Worm (Caenorhabditis elegans): ENCODE data around the gene acs-4.

The acs-4 gene

ce11 chrIII:7180613-7181012 is 13.0 kb downstream of the acs-4 start, which contains the start of gene ndab-2:
TSS of gene ndab-2 (plus strand) at chrIII:7180752.
- no peak for TF ChIP-seq flt-1 (GFP tag; IDR thresholded peaks at IDR 0.05)
- no peak for TF ChIP-seq klf-2 (GFP tag; conservative IDR thresholded peaks at IDR 0.05)
- no peak for TF ChIP-seq ref-1 (GFP tag; conservative IDR thresholded peaks at IDR 0.05)
- TF ChIP-seq med-1 (GFP tag; optimal IDR thresholded peaks at IDR 0.05; ENCODE audit: insufficient read depth): no peak
- TF ChIP-seq ztf-29 (GFP tag; IDR thresholded peaks at IDR 0.05): no peak
- TF ChIP-seq T22C8.4 (GFP tag; IDR thresholded peaks at IDR 0.05): no peak
- TF ChIP-seq cog-1 (tag; optimal IDR thresholded peaks at IDR 0.05): no peak
- no peak for TF ChIP-seq tab-1 (GFP tag; IDR thresholded peaks at IDR 0.05)
- TF ChIP-seq ztf-23 (GFP tag; IDR thresholded peaks at IDR 0.05): no peak

DNA sequence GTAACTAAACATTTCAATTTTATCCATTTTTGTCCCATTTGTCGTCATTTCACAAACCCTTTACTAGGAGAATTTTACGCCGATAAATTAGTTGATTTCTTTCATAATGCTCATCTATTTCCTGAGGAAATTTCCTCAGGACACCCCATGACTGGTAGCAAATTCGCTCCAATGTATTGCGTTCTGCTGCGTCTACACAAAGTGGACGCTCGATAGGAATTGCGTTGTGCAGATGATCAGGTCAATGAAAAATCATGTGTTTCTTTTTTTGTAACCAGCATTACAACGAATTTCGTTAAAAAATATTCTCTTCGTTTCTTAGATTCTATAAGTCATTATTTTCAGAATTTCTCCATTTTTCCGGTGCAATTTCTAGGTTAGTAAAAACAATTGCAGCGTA is 14.2 kb downstream of the acs-4 start, which contains the start of gene epg-4:
Gene epg-4, plus strand, starts transcription at position 346 of the 400 bp plus-strand sequence.
- TF ChIP-seq T22C8.4 (GFP tag; IDR thresholded peaks at IDR 0.05) (no peak), tab-1 (GFP tag; IDR thresholded peaks at IDR 0.05) (no peak), flt-1 (GFP tag; IDR thresholded peaks at IDR 0.05) (0 out of 2 replicates have a peak, but pooled peaks have one; percentile 18)

- TF ChIP-seq tab-1 (GFP tag; IDR thresholded peaks at IDR 0.05): no peak
- TF ChIP-seq cog-1 (tag; optimal IDR thresholded peaks at IDR 0.05): no peak
- no peak for TF ChIP-seq T22C8.4 (GFP tag; IDR thresholded peaks at IDR 0.05)
Observed at ce11 chrIII:7184022-7184421, 16.4 kb downstream of the acs-4 start, which contains the start of gene yju-2. TSS of gene yju-2 (plus strand) at chrIII:7184336.

ce11 chrIII:7185473-7185872 is 17.8 kb downstream of the acs-4 start, which contains the start of gene F37C12.14:
TSS of gene F37C12.14 (minus strand) at chrIII:7185573.
- TF ChIP-seq ztf-23 (GFP tag; IDR thresholded peaks at IDR 0.05): no peak
- no peak for TF ChIP-seq klf-2 (GFP tag; conservative IDR thresholded peaks at IDR 0.05)
- no peak for TF ChIP-seq ztf-29 (GFP tag; IDR thresholded peaks at IDR 0.05)
- no peak for TF ChIP-seq T22C8.4 (GFP tag; IDR thresholded peaks at IDR 0.05)
- no peak for TF ChIP-seq cog-1 (tag; optimal IDR thresholded peaks at IDR 0.05)
- no peak for TF ChIP-seq ref-1 (GFP tag; conservative IDR thresholded peaks at IDR 0.05)

- TF ChIP-seq flt-1 (GFP tag; IDR thresholded peaks at IDR 0.05) (no peak), T22C8.4 (GFP tag; IDR thresholded peaks at IDR 0.05) (no peak)
Observed at ce11 chrIII:7188300-7189052, 20.8 kb downstream of the acs-4 start, which contains the start of the genes F37C12.21 and F37C12.10. TSS of gene F37C12.21 (plus strand) at chrIII:7188357. TSS of gene F37C12.10 (minus strand) at chrIII:7188384.

- TF ChIP-seq cog-1 (tag; optimal IDR thresholded peaks at IDR 0.05): peak; percentile 34
- no peak for TF ChIP-seq ref-1 (GFP tag; conservative IDR thresholded peaks at IDR 0.05)
- TF ChIP-seq ztf-23 (GFP tag; IDR thresholded peaks at IDR 0.05): peak; percentile 55; the same call in 1 of the 2 replicates
- TF ChIP-seq flt-1 (GFP tag; IDR thresholded peaks at IDR 0.05): 0 out of 2 replicates have a peak, but pooled peaks have one; percentile 4
Observed at ce11 chrIII:7189581-7190128, 22.0 kb downstream of the acs-4 start, which contains the start of gene rps-21. TSS of gene rps-21 (minus strand) at chrIII:7189631.

DNA sequence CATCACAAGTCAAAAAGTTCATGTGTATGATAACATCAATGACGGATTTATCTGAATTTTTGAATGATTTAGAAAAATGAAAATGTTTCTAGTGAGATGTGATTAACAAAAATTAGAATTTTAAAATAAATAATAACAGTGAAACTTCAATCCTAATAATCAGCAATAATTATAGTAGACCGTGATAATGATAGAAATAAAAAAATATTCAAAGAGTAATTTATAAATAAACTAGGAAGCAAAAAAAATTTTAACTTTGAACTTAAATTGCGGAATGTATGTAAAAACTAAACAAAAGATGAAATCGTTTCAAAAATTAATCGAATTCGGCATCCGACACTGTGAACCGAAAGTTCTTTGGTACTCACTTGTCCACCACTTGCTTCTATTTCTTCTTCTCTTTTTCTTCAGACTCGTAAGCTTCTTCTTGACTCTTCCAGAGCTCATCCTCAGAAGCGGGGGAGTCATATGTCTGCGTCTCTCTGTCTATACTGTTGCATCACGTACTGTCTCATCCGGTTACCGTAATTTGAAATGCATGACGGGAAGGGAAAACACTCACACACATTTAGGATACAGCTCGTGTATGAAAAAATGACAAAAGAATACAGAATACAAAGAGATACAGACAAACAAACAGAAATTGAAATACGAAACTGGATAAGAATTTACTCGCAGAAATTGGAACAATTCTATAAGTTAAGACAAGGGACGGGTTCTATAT is 25.5 kb downstream of the acs-4 start, which contains the start of gene mec-14:
Gene mec-14, minus strand, starts transcription at position 51 of the 724 bp plus-strand sequence.
- TF ChIP-seq ref-1 (GFP tag; conservative IDR thresholded peaks at IDR 0.05) (no peak), ztf-29 (GFP tag; IDR thresholded peaks at IDR 0.05) (no peak), tab-1 (GFP tag; IDR thresholded peaks at IDR 0.05) (no peak), flt-1 (GFP tag; IDR thresholded peaks at IDR 0.05) (no peak), T22C8.4 (GFP tag; IDR thresholded peaks at IDR 0.05) (no peak), klf-2 (GFP tag; conservative IDR thresholded peaks at IDR 0.05) (no peak), cog-1 (tag; optimal IDR thresholded peaks at IDR 0.05) (no peak), med-1 (GFP tag; optimal IDR thresholded peaks at IDR 0.05; ENCODE audit: insufficient read depth) (no peak), ztf-23 (GFP tag; IDR thresholded peaks at IDR 0.05) (no peak)

DNA sequence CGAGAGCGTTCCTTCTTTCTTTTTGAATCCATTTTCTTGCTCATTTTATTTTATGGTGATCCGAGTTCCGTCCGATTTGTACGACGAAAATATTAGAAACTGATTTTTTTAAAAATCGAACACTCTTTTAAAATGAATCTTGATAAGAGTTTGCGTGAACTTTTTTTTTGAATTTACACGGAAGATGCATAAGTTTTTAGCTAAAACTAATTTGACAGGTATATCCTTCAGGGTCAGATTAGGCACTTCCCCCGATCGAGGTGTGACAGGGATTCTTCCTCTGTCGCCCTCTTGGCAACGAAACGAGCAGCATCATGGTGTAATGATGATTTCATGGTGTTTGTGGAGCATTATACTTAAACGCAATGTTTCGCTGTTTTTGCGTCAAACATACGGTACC is 27.7 kb downstream of the acs-4 start, which contains the start of gene F37C12.18:
Gene F37C12.18, minus strand, starts transcription at position 101 of the 400 bp plus-strand sequence.
- TF ChIP-seq med-1 (GFP tag; optimal IDR thresholded peaks at IDR 0.05; ENCODE audit: insufficient read depth) (no peak), cog-1 (tag; optimal IDR thresholded peaks at IDR 0.05) (no peak), T22C8.4 (GFP tag; IDR thresholded peaks at IDR 0.05) (no peak), tab-1 (GFP tag; IDR thresholded peaks at IDR 0.05) (no peak), klf-2 (GFP tag; conservative IDR thresholded peaks at IDR 0.05) (no peak), ref-1 (GFP tag; conservative IDR thresholded peaks at IDR 0.05) (no peak), ztf-29 (GFP tag; IDR thresholded peaks at IDR 0.05) (no peak)

- TF ChIP-seq ztf-29 (GFP tag; IDR thresholded peaks at IDR 0.05) (no peak), tab-1 (GFP tag; IDR thresholded peaks at IDR 0.05) (no peak), klf-2 (GFP tag; conservative IDR thresholded peaks at IDR 0.05) (no peak)
Observed at ce11 chrIII:7197973-7198372, 30.3 kb downstream of the acs-4 start, which contains the start of gene exos-9. TSS of gene exos-9 (minus strand) at chrIII:7198073.

- TF ChIP-seq med-1 (GFP tag; optimal IDR thresholded peaks at IDR 0.05; ENCODE audit: insufficient read depth) (no peak), ztf-23 (GFP tag; IDR thresholded peaks at IDR 0.05) (peak; percentile 74), tab-1 (GFP tag; IDR thresholded peaks at IDR 0.05) (no peak), flt-1 (GFP tag; IDR thresholded peaks at IDR 0.05) (peak; percentile 84), klf-2 (GFP tag; conservative IDR thresholded peaks at IDR 0.05) (peak; percentile 71; the same call in 1 of the 2 replicates), ref-1 (GFP tag; conservative IDR thresholded peaks at IDR 0.05) (no peak), cog-1 (tag; optimal IDR thresholded peaks at IDR 0.05) (peak; percentile 52)
Observed at ce11 chrIII:7198838-7199237, 31.2 kb downstream of the acs-4 start, which contains the start of gene pfd-5. TSS of gene pfd-5 (minus strand) at chrIII:7198884.
